Fruit fly (Drosophila melanogaster): ENCODE results near the gene Sec16.

Sec16 gene

DNA sequence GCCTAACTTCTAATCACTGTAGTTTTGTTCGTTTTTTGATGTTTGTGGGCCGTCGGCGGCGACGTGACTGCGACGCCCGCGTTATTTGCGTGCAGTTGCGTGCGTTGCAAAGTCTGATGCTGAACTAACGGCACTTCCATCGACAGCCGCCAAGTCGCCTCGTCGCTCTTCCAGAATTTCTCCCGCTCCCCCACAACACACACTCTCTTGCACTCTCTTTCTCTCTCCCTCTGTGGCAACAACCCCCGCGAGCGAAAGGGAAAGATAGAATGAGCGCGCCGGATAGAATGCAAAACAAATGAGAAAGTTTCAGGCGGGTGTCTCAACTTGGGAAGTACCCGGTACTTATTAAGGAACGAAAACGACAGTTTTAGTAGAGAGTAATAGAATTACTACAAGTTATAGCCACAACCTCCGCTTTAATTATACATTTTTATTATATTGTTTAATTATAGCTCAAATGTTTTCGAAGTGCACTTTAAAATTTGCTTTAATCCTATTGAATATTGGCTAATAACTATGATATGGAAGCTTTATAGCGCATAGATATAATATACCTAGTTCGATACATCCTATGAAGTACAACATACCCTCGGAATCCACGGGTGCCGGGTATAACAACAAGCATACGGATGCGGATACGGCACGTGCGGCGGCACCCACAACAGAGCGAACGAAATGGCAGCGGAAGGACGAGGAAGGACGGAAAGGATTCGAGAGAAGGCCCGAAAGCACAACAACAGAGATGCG lies 48.8 kb upstream of the Sec16 start (continued):
- TF ChIP-seq Lim3 (GFP tag; IDR thresholded peaks at IDR 0.05), result no peak
- no peak for TF ChIP-seq HLH3B (GFP tag; IDR thresholded peaks at IDR 0.05)
- peak; percentile 48 for TF ChIP-seq Jarid2 (GFP tag; optimal IDR thresholded peaks at IDR 0.05)
- TF ChIP-seq HmgD (GFP tag; optimal IDR thresholded peaks at IDR 0.05), result no peak
- TF ChIP-seq dysf (GFP tag; IDR thresholded peaks at IDR 0.05), result peak; percentile 48
- TF ChIP-seq CG34422 (GFP tag; IDR thresholded peaks at IDR 0.05), result 0 out of 3 replicates have a peak, but pooled peaks have one; percentile 27
- TF ChIP-seq CG9437 (GFP tag; optimal IDR thresholded peaks at IDR 0.05), result peak; percentile 5
- no peak for TF ChIP-seq Eip74EF (GFP tag; optimal IDR thresholded peaks at IDR 0.05)
- TF ChIP-seq cg (GFP tag; optimal IDR thresholded peaks at IDR 0.05), result no peak
- no peak for TF ChIP-seq CG12155 (GFP tag; optimal IDR thresholded peaks at IDR 0.05)
- peak; percentile 18 for TF ChIP-seq Hmr (GFP tag; optimal IDR thresholded peaks at IDR 0.05)
- TF ChIP-seq HHEX (GFP tag; optimal IDR thresholded peaks at IDR 0.05), result no peak
- peak; percentile 5 for TF ChIP-seq CG17829 (tag; optimal IDR thresholded peaks at IDR 0.05)
- TF ChIP-seq Deaf1 (tag; optimal IDR thresholded peaks at IDR 0.05), result peak; percentile 56
- peak; percentile 17; the same call in 1 of the 2 replicates for TF ChIP-seq slbo (GFP tag; IDR thresholded peaks at IDR 0.05)
- no peak for TF ChIP-seq ro (GFP tag; IDR thresholded peaks at IDR 0.05)
- TF ChIP-seq CG3838 (GFP tag; optimal IDR thresholded peaks at IDR 0.05), result no peak
- TF ChIP-seq CG8944 (GFP tag; optimal IDR thresholded peaks at IDR 0.05), result no peak
- TF ChIP-seq luna (GFP tag; optimal IDR thresholded peaks at IDR 0.05), result no peak
- TF ChIP-seq CG15479 (GFP tag; optimal IDR thresholded peaks at IDR 0.05), result no peak
- TF ChIP-seq CG2875 (GFP tag; optimal IDR thresholded peaks at IDR 0.05), result peak; percentile 20
- TF ChIP-seq ewg (GFP tag; optimal IDR thresholded peaks at IDR 0.05), result peak; percentile 4
- no peak for TF ChIP-seq CG9797 (GFP tag; optimal IDR thresholded peaks at IDR 0.05)
- no peak for TF ChIP-seq Atf6 (GFP tag; IDR thresholded peaks at IDR 0.05)
- TF ChIP-seq Blimp-1 (GFP tag; optimal IDR thresholded peaks at IDR 0.05), result peak; percentile 31
- peak; percentile 11 for TF ChIP-seq CG18262 (tag; optimal IDR thresholded peaks at IDR 0.05)
- TF ChIP-seq CG13296 (GFP tag; optimal IDR thresholded peaks at IDR 0.05), result no peak
- TF ChIP-seq Dek (tag; optimal IDR thresholded peaks at IDR 0.05), result peak; percentile 41
- TF ChIP-seq CG10147 (GFP tag; optimal IDR thresholded peaks at IDR 0.05), result peak; percentile 54
- peak; percentile 56; the same call in 1 of the 2 replicates for TF ChIP-seq crol (GFP tag; IDR thresholded peaks at IDR 0.05)
- TF ChIP-seq CG13894 (tag; optimal IDR thresholded peaks at IDR 0.05), result peak; percentile 31
- TF ChIP-seq Trl (optimal IDR thresholded peaks at IDR 0.05), result peak; percentile 38 to 65
- no peak for TF ChIP-seq Trl (GFP tag; optimal IDR thresholded peaks at IDR 0.05)
- no peak for TF ChIP-seq CG3847 (GFP tag; IDR thresholded peaks at IDR 0.05)
- TF ChIP-seq pnt (GFP tag; optimal IDR thresholded peaks at IDR 0.05), result no peak
- TF ChIP-seq CG10979 (tag; optimal IDR thresholded peaks at IDR 0.05), result peak; percentile 45
- TF ChIP-seq CG18764 (GFP tag; optimal IDR thresholded peaks at IDR 0.05), result no peak
- no peak for TF ChIP-seq D (optimal IDR thresholded peaks at IDR 0.05)
- peak; percentile 7 for TF ChIP-seq D (GFP tag; optimal IDR thresholded peaks at IDR 0.05)
- no peak for TF ChIP-seq hbn (GFP tag; IDR thresholded peaks at IDR 0.05; ENCODE audit: partially characterized antibody)
- TF ChIP-seq CG11695 (GFP tag; IDR thresholded peaks at IDR 0.05), result no peak; the same call in 2 of the 3 replicates
- TF ChIP-seq CoRest (tag; optimal IDR thresholded peaks at IDR 0.05), result peak; percentile 55
- no peak for TF ChIP-seq CG31224 (GFP tag; IDR thresholded peaks at IDR 0.05)
- peak in 1 of 2 experiments; percentile 19 for TF ChIP-seq Hr51 (GFP tag; optimal IDR thresholded peaks at IDR 0.05)
- no peak for TF ChIP-seq Hand (GFP tag; optimal IDR thresholded peaks at IDR 0.05)
- TF ChIP-seq CG14860 (GFP tag; IDR thresholded peaks at IDR 0.05; ENCODE audit: partially characterized antibody), result no peak
- TF ChIP-seq Sox100B (GFP tag; optimal IDR thresholded peaks at IDR 0.05), result no peak
- no peak for TF ChIP-seq nerfin-2 (GFP tag; IDR thresholded peaks at IDR 0.05; ENCODE audit: partially characterized antibody)
- TF ChIP-seq Scr (GFP tag; IDR thresholded peaks at IDR 0.05; ENCODE audit: partially characterized antibody), result no peak
